Worm (Caenorhabditis elegans): ENCODE results near the gene fli-1.

DNA sequence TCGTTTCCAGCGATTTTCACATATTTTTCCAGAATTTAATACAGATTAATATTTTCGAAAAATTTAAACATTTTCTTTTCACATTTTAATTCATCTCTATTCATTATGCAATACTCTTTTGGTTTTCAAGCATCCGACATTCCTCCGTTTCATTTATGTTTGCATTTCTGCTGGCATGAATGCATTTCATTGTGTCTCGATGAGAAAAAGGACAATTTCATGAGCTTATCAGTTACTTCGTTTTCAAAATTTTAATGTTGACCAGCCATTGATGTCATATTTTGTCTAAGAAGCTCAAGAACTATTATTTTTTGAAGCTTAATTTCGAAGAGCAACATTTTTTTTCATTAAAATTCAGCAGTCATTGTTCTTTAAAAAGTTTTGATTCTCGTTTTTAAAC is 35.1 kb upstream of the fli-1 start:
- TF ChIP-seq snpc-4 (GFP tag; optimal IDR thresholded peaks at IDR 0.05), result no peak
- no peak for TF ChIP-seq snpc-4 (tag; optimal IDR thresholded peaks at IDR 0.05)
- TF ChIP-seq Y67H2A.10 (GFP tag; conservative IDR thresholded peaks at IDR 0.05), result no peak
- TF ChIP-seq nhr-27 (tag; optimal IDR thresholded peaks at IDR 0.05), result no peak
- no peak for TF ChIP-seq B0019.2 (GFP tag; conservative IDR thresholded peaks at IDR 0.05)

All from whole organism, young adult.